Fruit fly (Drosophila melanogaster): Measurements from ENCODE around the gene CG13692.

Gene CG13692

dm6 chr2L:427338-428234 is 6.0 kb downstream of the CG13692 start (continued):
- TF ChIP-seq fd96Cb (tag; optimal IDR thresholded peaks at IDR 0.05) (no peak), CG12659 (GFP tag; optimal IDR thresholded peaks at IDR 0.05) (no peak), CG4820 (GFP tag; optimal IDR thresholded peaks at IDR 0.05) (peak; percentile 17), Sox102F (GFP tag; optimal IDR thresholded peaks at IDR 0.05) (peak; percentile 18), H2.0 (GFP tag; IDR thresholded peaks at IDR 0.05) (no peak), slbo (GFP tag; IDR thresholded peaks at IDR 0.05) (peak; percentile 37), tgo (GFP tag; IDR thresholded peaks at IDR 0.05) (peak; percentile 28; the same call in 1 of the 3 replicates), ewg (GFP tag; optimal IDR thresholded peaks at IDR 0.05) (peak; percentile 20), CG8089 (GFP tag; optimal IDR thresholded peaks at IDR 0.05) (no peak), CG10267 (tag; optimal IDR thresholded peaks at IDR 0.05) (peak; percentile 3), CG9876 (GFP tag; optimal IDR thresholded peaks at IDR 0.05) (no peak), phol (tag; optimal IDR thresholded peaks at IDR 0.05) (no peak), sna (GFP tag; IDR thresholded peaks at IDR 0.05; ENCODE audit: partially characterized antibody) (no peak), D19A (tag; optimal IDR thresholded peaks at IDR 0.05) (no peak), ato (GFP tag; IDR thresholded peaks at IDR 0.05; ENCODE audit: partially characterized antibody) (no peak), Blimp-1 (GFP tag; optimal IDR thresholded peaks at IDR 0.05) (peak; percentile 23), stwl (tag; optimal IDR thresholded peaks at IDR 0.05) (no peak), YL-1 (GFP tag; optimal IDR thresholded peaks at IDR 0.05) (no peak), CG31365 (tag; optimal IDR thresholded peaks at IDR 0.05) (no peak), Gug (GFP tag; IDR thresholded peaks at IDR 0.05) (no peak), Hr51 (GFP tag; optimal IDR thresholded peaks at IDR 0.05) (no peak), sob (GFP tag; IDR thresholded peaks at IDR 0.05) (no peak), gfzf (GFP tag; optimal IDR thresholded peaks at IDR 0.05) (no peak), CG10321 (GFP tag; IDR thresholded peaks at IDR 0.05) (no peak), sr (GFP tag; IDR thresholded peaks at IDR 0.05) (no peak), CG12236 (GFP tag; optimal IDR thresholded peaks at IDR 0.05) (no peak), CG13287 (GFP tag; IDR thresholded peaks at IDR 0.05; ENCODE audit: partially characterized antibody) (no peak), unc-4 (GFP tag; IDR thresholded peaks at IDR 0.05; ENCODE audit: partially characterized antibody) (no peak), bbx (GFP tag; IDR thresholded peaks at IDR 0.05; ENCODE audit: partially characterized antibody) (no peak), E2f2 (GFP tag; IDR thresholded peaks at IDR 0.05) (no peak), ham (GFP tag; IDR thresholded peaks at IDR 0.05) (no peak), pb (GFP tag; optimal IDR thresholded peaks at IDR 0.05) (no peak), tap (tag; optimal IDR thresholded peaks at IDR 0.05) (no peak), cas (GFP tag; IDR thresholded peaks at IDR 0.05) (no peak), CG18011 (GFP tag; optimal IDR thresholded peaks at IDR 0.05) (no peak), CG9817 (tag; optimal IDR thresholded peaks at IDR 0.05) (no peak), CG7963 (GFP tag; IDR thresholded peaks at IDR 0.05; ENCODE audit: partially characterized antibody) (no peak), Hr39 (optimal IDR thresholded peaks at IDR 0.05) (no peak), Kr (GFP tag; optimal IDR thresholded peaks at IDR 0.05) (no peak), sens-2 (GFP tag; IDR thresholded peaks at IDR 0.05) (no peak), lbe (GFP tag; optimal IDR thresholded peaks at IDR 0.05) (peak; percentile 86), CG15514 (GFP tag; optimal IDR thresholded peaks at IDR 0.05) (no peak), CG8359 (GFP tag; optimal IDR thresholded peaks at IDR 0.05; ENCODE audit: borderline replicate concordance) (no peak), Fer2 (tag; optimal IDR thresholded peaks at IDR 0.05) (no peak), Lhr (GFP tag; optimal IDR thresholded peaks at IDR 0.05) (no peak), Fer3 (tag; optimal IDR thresholded peaks at IDR 0.05) (no peak), CG6175 (GFP tag; IDR thresholded peaks at IDR 0.05) (no peak), peb (GFP tag; IDR thresholded peaks at IDR 0.05) (peak; percentile 26; the same call in 1 of the 2 replicates)

Measured in whole organism, embryonic.